Worm (Caenorhabditis elegans) whole organism, L2 larva: Measurements from ENCODE around the gene F25D1.8.

ENCODE experiments used
- C34F6.9 ChIP-seq: fragments of 150-350 bp; optimal IDR thresholded peaks from 2 replicates; lab custom pipeline; 2014; ENCODE audit warnings: missing biosample characterization, missing genetic modification characterization
- F13H6.1 ChIP-seq: sonication (generic microtip); optimal IDR thresholded peaks from 2 replicates; lab custom pipeline; 2016; ENCODE audit warnings: missing genetic modification characterization, missing compliant biosample characterization
- R02D3.7 ChIP-seq: fragments of 150-350 bp; optimal IDR thresholded peaks from 2 replicates; lab custom pipeline; 2014; ENCODE audit warnings: missing biosample characterization, missing genetic modification characterization
- Y55F3AM.14 ChIP-seq: fragments of 200-800 bp; sonication (Bioruptor generic); optimal IDR thresholded peaks from 2 replicates; lab custom pipeline; 2018; ENCODE audit warnings: mild to moderate bottlenecking, missing genetic modification characterization, missing compliant biosample characterization
- ZK546.5 ChIP-seq: sonication (generic microtip); optimal IDR thresholded peaks from 2 replicates; lab custom pipeline; 2017; ENCODE audit warnings: missing biosample characterization, missing genetic modification characterization
- alr-1 ChIP-seq: fragments of 150-350 bp; optimal IDR thresholded peaks from 2 replicates; lab custom pipeline; 2014; ENCODE audit warnings: missing biosample characterization, missing genetic modification characterization
- ama-1 ChIP-seq: fragments of 150-350 bp; optimal IDR thresholded peaks from 2 replicates; lab custom pipeline; 2018; ENCODE audit warnings: inconsistent platforms
- blmp-1 ChIP-seq: sonication (generic microtip); optimal IDR thresholded peaks from 2 replicates; lab custom pipeline; 2017; ENCODE audit warnings: missing genetic modification characterization, mild to moderate bottlenecking, missing compliant biosample characterization, antibody characterized with exemption, moderate library complexity; ENCODE audit not compliant: insufficient read depth
- ceh-16 ChIP-seq: fragments of 150-350 bp; optimal IDR thresholded peaks from 2 replicates; lab custom pipeline; 2014; ENCODE audit warnings: missing biosample characterization, missing genetic modification characterization
- ceh-82 ChIP-seq: fragments of 150-350 bp; optimal IDR thresholded peaks from 2 replicates; lab custom pipeline; 2014; ENCODE audit warnings: missing biosample characterization, missing genetic modification characterization
- crh-2 ChIP-seq: sonication (generic microtip); optimal IDR thresholded peaks from 2 replicates; lab custom pipeline; 2017; ENCODE audit warnings: missing biosample characterization, missing genetic modification characterization
- dmd-4 ChIP-seq: sonication (generic microtip); optimal IDR thresholded peaks from 2 replicates; lab custom pipeline; 2017; ENCODE audit warnings: missing biosample characterization, missing genetic modification characterization
- egl-27 ChIP-seq: sonication (generic microtip); optimal IDR thresholded peaks from 3 replicates; lab custom pipeline; 2017; ENCODE audit warnings: missing biosample characterization, missing genetic modification reagents, missing genetic modification characterization
- elt-1 ChIP-seq: fragments of 150-350 bp; optimal IDR thresholded peaks from 2 replicates; lab custom pipeline; 2014; ENCODE audit warnings: missing biosample characterization, missing genetic modification characterization
- elt-3 ChIP-seq: sonication (generic microtip); optimal IDR thresholded peaks from 2 replicates; lab custom pipeline; 2017; ENCODE audit warnings: missing biosample characterization, missing genetic modification characterization
- fos-1 ChIP-seq: fragments of 150-350 bp; optimal IDR thresholded peaks from 2 replicates; lab custom pipeline; 2014; ENCODE audit warnings: missing biosample characterization, missing genetic modification characterization
- gmeb-1 ChIP-seq: fragments of 150-350 bp; optimal IDR thresholded peaks from 2 replicates; lab custom pipeline; 2014; ENCODE audit warnings: missing biosample characterization, missing genetic modification characterization
- lin-11 ChIP-seq: fragments of 150-350 bp; sonication (generic microtip); optimal IDR thresholded peaks from 2 replicates; lab custom pipeline; 2014; ENCODE audit warnings: missing biosample characterization, missing genetic modification characterization, inconsistent platforms, mixed read lengths
- lin-13 ChIP-seq: fragments of 150-350 bp; optimal IDR thresholded peaks from 2 replicates; lab custom pipeline; 2014; ENCODE audit warnings: missing biosample characterization, missing genetic modification reagents, missing genetic modification characterization
- lin-39 ChIP-seq: fragments of 150-350 bp; optimal IDR thresholded peaks from 2 replicates; lab custom pipeline; 2014; ENCODE audit warnings: missing biosample characterization, missing genetic modification reagents, missing genetic modification characterization
- lsy-2 ChIP-seq, 2 experiments: fragments of 150-350 bp in 1 of 2; sonication (generic microtip) in 1 of 2; optimal IDR thresholded peaks; 2 replicates each; lab custom pipeline; 2014 to 2017; ENCODE audit warnings: missing biosample characterization in 2 of 2, missing genetic modification characterization in 2 of 2
- mab-5 ChIP-seq: fragments of 150-350 bp; optimal IDR thresholded peaks from 2 replicates; lab custom pipeline; 2014; ENCODE audit warnings: missing biosample characterization, missing genetic modification characterization
- mbf-1 ChIP-seq: sonication (generic microtip); optimal IDR thresholded peaks from 2 replicates; lab custom pipeline; 2017; ENCODE audit warnings: missing biosample characterization, missing genetic modification characterization
- nhr-10 ChIP-seq: sonication (generic microtip); optimal IDR thresholded peaks from 2 replicates; lab custom pipeline; 2017; ENCODE audit warnings: missing biosample characterization, missing genetic modification characterization
- nhr-11 ChIP-seq: fragments of 150-350 bp; optimal IDR thresholded peaks from 2 replicates; lab custom pipeline; 2014; ENCODE audit warnings: missing biosample characterization, missing genetic modification characterization
- nhr-12 ChIP-seq: fragments of 150-350 bp; optimal IDR thresholded peaks from 2 replicates; lab custom pipeline; 2014; ENCODE audit warnings: missing biosample characterization, missing genetic modification characterization
- nhr-129 ChIP-seq: fragments of 150-350 bp; optimal IDR thresholded peaks from 2 replicates; lab custom pipeline; 2014; ENCODE audit warnings: missing biosample characterization, missing genetic modification characterization
- nhr-21 ChIP-seq: fragments of 150-350 bp; optimal IDR thresholded peaks from 2 replicates; lab custom pipeline; 2014; ENCODE audit warnings: missing biosample characterization, missing genetic modification characterization
- nhr-23 ChIP-seq: fragments of 150-350 bp; optimal IDR thresholded peaks from 2 replicates; lab custom pipeline; 2014; ENCODE audit warnings: missing biosample characterization, missing genetic modification reagents, missing genetic modification characterization
- nhr-237 ChIP-seq: fragments of 150-350 bp; optimal IDR thresholded peaks from 2 replicates; lab custom pipeline; 2014; ENCODE audit warnings: missing biosample characterization, missing genetic modification characterization
- nhr-25 ChIP-seq: fragments of 150-350 bp; sonication (generic microtip); optimal IDR thresholded peaks from 3 replicates; lab custom pipeline; 2014; ENCODE audit warnings: missing biosample characterization, missing genetic modification characterization
- nhr-6 ChIP-seq: fragments of 150-350 bp; optimal IDR thresholded peaks from 2 replicates; lab custom pipeline; 2014; ENCODE audit warnings: missing biosample characterization, missing genetic modification characterization
- peb-1 ChIP-seq: fragments of 150-350 bp; optimal IDR thresholded peaks from 2 replicates; lab custom pipeline; 2014; ENCODE audit warnings: missing biosample characterization, missing genetic modification characterization
- sem-4 ChIP-seq: fragments of 150-350 bp; optimal IDR thresholded peaks from 2 replicates; lab custom pipeline; 2014; ENCODE audit warnings: missing biosample characterization, missing genetic modification reagents, missing genetic modification characterization
- skn-1 ChIP-seq: sonication (generic microtip); optimal IDR thresholded peaks from 2 replicates; lab custom pipeline; 2017; ENCODE audit warnings: missing biosample characterization, missing genetic modification characterization
- sma-3 ChIP-seq: sonication (generic microtip); optimal IDR thresholded peaks from 2 replicates; lab custom pipeline; 2016; ENCODE audit warnings: missing genetic modification reagents, missing genetic modification characterization, missing compliant biosample characterization
- sma-9 ChIP-seq, 2 experiments: fragments of 150-350 bp in 1 of 2; sonication (generic microtip) in 1 of 2; optimal IDR thresholded peaks; 2 replicates each; lab custom pipeline; 2014 to 2016; ENCODE audit warnings: missing genetic modification characterization in 2 of 2, mild to moderate bottlenecking in 1 of 2, missing biosample characterization in 1 of 2, missing compliant biosample characterization in 1 of 2, missing genetic modification reagents in 1 of 2, moderate library complexity in 1 of 2
- snpc-4 ChIP-seq: fragments of 150-350 bp; optimal IDR thresholded peaks from 2 replicates; lab custom pipeline; 2014; ENCODE audit warnings: missing biosample characterization, missing genetic modification characterization
- unc-39 ChIP-seq: fragments of 150-350 bp; optimal IDR thresholded peaks from 2 replicates; lab custom pipeline; 2014; ENCODE audit warnings: missing biosample characterization, missing genetic modification characterization
- unc-55 ChIP-seq: fragments of 150-350 bp; sonication (generic microtip); optimal IDR thresholded peaks from 3 replicates; lab custom pipeline; 2014; ENCODE audit warnings: missing biosample characterization, missing genetic modification reagents, missing genetic modification characterization
- unc-62 ChIP-seq: fragments of 150-350 bp; optimal IDR thresholded peaks from 2 replicates; lab custom pipeline; 2014; ENCODE audit warnings: missing biosample characterization, missing genetic modification reagents, missing genetic modification characterization
- zag-1 ChIP-seq: fragments of 150-350 bp; optimal IDR thresholded peaks from 2 replicates; lab custom pipeline; 2014; ENCODE audit warnings: missing biosample characterization, missing genetic modification characterization
- ztf-1 ChIP-seq: fragments of 200-800 bp; sonication (Bioruptor generic); conservative IDR thresholded peaks from 2 replicates; pipeline ENCODE4 v1.3.6; 2022; ENCODE audit warnings: missing genetic modification characterization, missing compliant biosample characterization
- ztf-11 ChIP-seq: sonication (generic microtip); optimal IDR thresholded peaks from 2 replicates; lab custom pipeline; 2017; ENCODE audit warnings: missing biosample characterization, missing genetic modification characterization
- ztf-4 ChIP-seq: fragments of 150-350 bp; optimal IDR thresholded peaks from 2 replicates; lab custom pipeline; 2014; ENCODE audit warnings: missing biosample characterization, missing genetic modification characterization

Gene F25D1.8

DNA sequence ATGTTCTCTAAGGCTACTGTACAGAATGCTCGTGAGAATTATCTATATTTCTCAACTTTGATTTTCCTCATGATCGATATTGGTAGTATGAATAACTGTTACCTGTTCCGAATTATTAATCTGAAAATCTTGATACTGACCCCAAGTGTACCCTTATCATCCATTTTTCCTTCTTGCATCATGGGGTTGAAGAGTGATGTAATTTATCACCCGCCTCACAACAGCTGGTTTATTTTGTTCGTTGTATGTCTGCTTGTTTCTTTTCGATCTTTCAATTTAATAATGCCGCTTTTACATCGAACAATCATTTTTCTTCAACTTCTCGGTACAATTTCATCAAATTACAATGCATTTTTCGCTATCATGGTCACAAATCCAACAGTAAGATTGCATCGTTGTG, 30.4 kb upstream of the F25D1.8 start, which contains the start of gene C35A5.6:
Gene C35A5.6, plus strand, starts transcription at position 283 of the 400 bp plus-strand sequence.
- TF ChIP-seq skn-1 (tag; lab: Kevin White, UChicago) = no peak
- TF ChIP-seq fos-1 = no peak
- TF ChIP-seq nhr-129 (tag; lab: Kevin White, UChicago) = peak; percentile 99
- no peak for TF ChIP-seq elt-3 (tag; lab: Kevin White, UChicago)
- peak; percentile 34 for TF ChIP-seq nhr-25
- no peak for TF ChIP-seq mab-5 (tag; lab: Kevin White, UChicago)

DNA sequence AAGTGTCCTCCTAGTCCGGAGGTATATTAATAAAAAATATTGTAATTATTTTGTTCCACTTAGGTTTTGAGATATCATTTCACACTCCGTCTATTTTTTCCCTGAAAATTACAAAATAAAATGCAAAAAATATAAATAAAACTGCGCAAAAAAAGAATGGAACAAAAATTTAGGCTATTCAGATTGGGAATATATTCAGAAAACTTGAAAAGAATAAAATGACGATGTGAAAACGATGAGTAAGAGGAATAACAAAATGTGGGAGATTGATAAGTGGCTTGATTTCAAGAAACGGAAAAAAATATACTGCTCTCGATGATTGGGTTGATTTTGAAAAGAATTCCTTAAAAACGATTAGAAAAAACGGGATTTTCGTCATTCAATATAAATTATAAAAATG, 24.9 kb upstream of the F25D1.8 start, which contains the start of gene dmsr-8:
Gene dmsr-8, minus strand, starts transcription at position 101 of the 400 bp plus-strand sequence.
- no peak for TF ChIP-seq peb-1 (tag; lab: Kevin White, UChicago)
- no peak for TF ChIP-seq ztf-4 (tag; lab: Kevin White, UChicago)
- TF ChIP-seq gmeb-1 = no peak
- no peak for TF ChIP-seq nhr-237 (tag; lab: Kevin White, UChicago)
- no peak for TF ChIP-seq elt-3 (tag; lab: Kevin White, UChicago)
- no peak for TF ChIP-seq ZK546.5 (tag; lab: Kevin White, UChicago)
- no peak for TF ChIP-seq dmd-4 (tag; lab: Kevin White, UChicago)
- no peak for TF ChIP-seq crh-2 (tag; lab: Kevin White, UChicago)
- no peak for TF ChIP-seq nhr-10 (tag; lab: Kevin White, UChicago)
- no peak for TF ChIP-seq F13H6.1 (tag; lab: Kevin White, UChicago)
- no peak for TF ChIP-seq C34F6.9 (tag; lab: Kevin White, UChicago)
- no peak for TF ChIP-seq nhr-21 (tag; lab: Kevin White, UChicago)
- TF ChIP-seq sem-4 (tag; lab: Kevin White, UChicago) = no peak
- TF ChIP-seq unc-55 = no peak
- TF ChIP-seq ztf-11 (tag; lab: Kevin White, UChicago) = no peak
- no peak for TF ChIP-seq ztf-1 (GFP tag; lab: Robert Waterston, UW)
- no peak for TF ChIP-seq nhr-11 (tag; lab: Kevin White, UChicago)
- TF ChIP-seq lin-13 (GFP tag; lab: Kevin White, UChicago) = no peak
- no peak for TF ChIP-seq egl-27 (tag; lab: Kevin White, UChicago)
- TF ChIP-seq, all 48 proteins: peak for 0

DNA sequence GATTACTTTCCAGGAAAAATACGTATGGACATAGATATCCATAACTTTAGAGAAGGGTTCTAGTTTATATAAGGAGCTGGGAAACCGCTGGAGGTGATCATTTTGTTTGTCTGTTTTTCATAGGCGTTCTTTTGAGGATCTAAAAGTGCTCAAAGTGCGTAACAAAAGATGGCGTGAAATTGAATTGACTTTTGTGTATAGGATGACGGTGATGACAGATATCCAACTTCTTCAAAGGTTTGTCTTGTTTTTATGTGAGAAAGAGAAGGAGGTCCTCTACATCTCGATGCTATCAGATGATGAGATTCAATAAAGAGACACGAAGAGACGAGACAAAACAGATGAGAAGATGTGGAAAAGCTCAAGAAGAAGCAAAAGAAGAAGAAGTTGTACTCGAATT, 22.5 kb upstream of the F25D1.8 start:
- no peak for TF ChIP-seq ama-1 (lab: Kevin White, UChicago)
- no peak for TF ChIP-seq ztf-1 (GFP tag; lab: Robert Waterston, UW)
- no peak for TF ChIP-seq unc-62
- no peak for TF ChIP-seq unc-55
- no peak for TF ChIP-seq unc-39 (tag; lab: Kevin White, UChicago)
- no peak for TF ChIP-seq ceh-82
- TF ChIP-seq elt-3 (tag; lab: Kevin White, UChicago) = no peak

DNA sequence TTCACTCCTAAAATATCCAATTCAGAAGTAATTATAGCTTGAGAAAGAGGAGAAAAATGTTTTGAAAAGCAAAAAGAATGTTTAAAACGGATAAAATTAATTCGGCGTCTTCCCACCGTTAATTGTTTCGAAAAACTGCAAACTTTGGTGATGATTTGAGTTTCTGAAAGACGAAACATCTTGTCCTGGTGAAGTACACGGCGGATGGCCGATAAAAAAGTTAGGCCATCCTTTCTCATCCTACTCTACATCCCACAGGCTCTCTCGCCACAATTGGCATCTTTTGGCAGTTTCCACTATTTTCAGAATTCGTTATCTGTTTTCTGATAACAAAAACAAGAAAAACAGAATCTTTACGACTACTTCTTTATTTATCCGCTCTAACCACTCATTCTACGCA, 13.3 kb upstream of the F25D1.8 start, which contains the start of the genes C35A5.8 and hda-11:
Gene C35A5.8, minus strand, starts transcription at position 7 of the 400 bp plus-strand sequence.
Gene hda-11, plus strand, starts transcription at position 283 of the 400 bp plus-strand sequence.
- TF ChIP-seq nhr-237 (tag; lab: Kevin White, UChicago) (no peak), nhr-12 (tag; lab: Kevin White, UChicago) (no peak), mbf-1 (no peak), sma-9 (GFP tag; optimal IDR thresholded peaks at IDR 0.05; lab: Kevin White, UChicago) (peak; percentile 86), sma-9 (tag; optimal IDR thresholded peaks at IDR 0.05; lab: Kevin White, UChicago) (no peak), sma-3 (GFP tag; lab: Kevin White, UChicago) (peak; percentile 62), F13H6.1 (tag; lab: Kevin White, UChicago) (peak; percentile 73), dmd-4 (tag; lab: Kevin White, UChicago) (no peak), unc-39 (tag; lab: Kevin White, UChicago) (no peak), elt-3 (tag; lab: Kevin White, UChicago) (no peak), elt-1 (tag; lab: Kevin White, UChicago) (no peak), C34F6.9 (tag; lab: Kevin White, UChicago) (peak; percentile 69), egl-27 (tag; lab: Kevin White, UChicago) (no peak), lin-11 (no peak), ama-1 (lab: Kevin White, UChicago) (no peak), lsy-2 (tag; optimal IDR thresholded peaks at IDR 0.05; lab: Kevin White, UChicago) (peak; percentile 65 to 75), alr-1 (tag; lab: Kevin White, UChicago) (no peak), R02D3.7 (tag; lab: Kevin White, UChicago) (no peak), zag-1 (tag; lab: Kevin White, UChicago) (no peak), ztf-11 (tag; lab: Kevin White, UChicago) (no peak), lin-39 (tag; lab: Kevin White, UChicago) (no peak), Y55F3AM.14 (GFP tag; lab: Kevin White, UChicago) (no peak), crh-2 (tag; lab: Kevin White, UChicago) (peak; percentile 64), nhr-129 (tag; lab: Kevin White, UChicago) (peak; percentile 62), blmp-1 (tag; lab: Kevin White, UChicago) (peak; percentile 10), snpc-4 (tag; lab: Kevin White, UChicago) (peak; percentile 14), ztf-4 (tag; lab: Kevin White, UChicago) (no peak), nhr-21 (tag; lab: Kevin White, UChicago) (peak; percentile 30), skn-1 (tag; lab: Kevin White, UChicago) (no peak), nhr-23 (tag; lab: Kevin White, UChicago) (no peak), ceh-16 (tag; lab: Kevin White, UChicago) (no peak), ztf-1 (GFP tag; lab: Robert Waterston, UW) (no peak), ceh-82 (no peak), nhr-6 (tag; lab: Kevin White, UChicago) (peak; percentile 41), mab-5 (tag; lab: Kevin White, UChicago) (no peak), nhr-25 (no peak), sem-4 (tag; lab: Kevin White, UChicago) (peak; percentile 34), unc-55 (peak; percentile 77)
